Worm (Caenorhabditis elegans): Measurements from ENCODE around the gene ric-4.

DNA sequence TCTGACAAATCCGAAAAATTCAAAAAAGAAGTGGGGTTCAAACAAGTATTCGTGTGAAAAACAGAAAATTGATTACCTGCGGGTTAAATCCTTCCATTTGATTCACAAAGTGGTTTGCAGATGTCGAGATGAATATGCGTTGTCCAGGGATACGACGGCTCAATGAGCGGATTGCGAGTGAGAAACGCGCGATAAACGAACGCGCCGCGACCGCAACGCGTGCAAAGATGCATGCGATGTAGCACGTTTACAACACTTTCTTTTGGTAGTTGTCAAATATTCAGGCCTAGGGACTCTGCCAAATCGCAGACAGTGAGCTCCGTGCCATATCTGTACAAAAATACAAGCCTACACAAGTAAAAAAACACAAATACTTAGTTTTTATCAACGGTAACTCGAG is 31.4 kb downstream of the ric-4 start, which contains the start of gene fubl-1:
- TF ChIP-seq T22C8.4 (GFP tag; IDR thresholded peaks at IDR 0.05) (no peak), ref-1 (GFP tag; conservative IDR thresholded peaks at IDR 0.05) (no peak), ztf-29 (GFP tag; IDR thresholded peaks at IDR 0.05) (no peak), cog-1 (tag; optimal IDR thresholded peaks at IDR 0.05) (no peak), flt-1 (GFP tag; IDR thresholded peaks at IDR 0.05) (no peak), ztf-23 (GFP tag; IDR thresholded peaks at IDR 0.05) (no peak), klf-2 (GFP tag; conservative IDR thresholded peaks at IDR 0.05) (no peak)

All from whole organism, midembryonic.